Fruit fly (Drosophila melanogaster): Measurements from ENCODE around the gene Ets98B.

The Ets98B gene

DNA sequence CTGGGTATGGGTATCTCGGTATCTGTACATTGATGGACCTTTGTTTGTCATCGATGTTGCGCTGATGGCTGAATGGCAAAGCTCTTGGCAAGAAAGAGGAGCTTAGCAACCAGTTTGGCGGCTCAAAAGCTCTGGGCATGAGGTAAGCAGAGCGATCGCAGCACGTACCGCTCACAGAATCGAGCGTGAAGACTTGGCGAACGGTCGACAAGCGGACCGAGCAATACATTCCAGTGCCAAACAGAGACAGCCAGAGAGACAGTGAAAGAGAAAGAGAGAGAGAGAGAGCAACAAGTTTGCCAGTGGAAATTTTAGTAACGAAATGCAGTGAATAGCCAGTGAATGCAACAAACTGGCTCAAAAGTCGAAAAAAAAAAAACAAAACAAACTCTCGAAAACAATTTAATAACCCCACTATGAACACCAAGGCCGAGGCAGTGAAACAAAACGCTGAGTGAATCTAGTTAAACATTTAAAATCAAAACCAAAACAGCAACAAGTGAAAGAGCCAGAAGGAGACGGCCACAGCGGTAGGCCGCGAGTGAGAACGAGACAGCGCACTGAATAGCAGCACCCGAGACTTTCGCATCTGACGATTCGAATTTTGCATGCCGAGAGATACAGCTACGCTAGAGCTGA is at the start of gene Ets98B:
Gene Ets98B (plus strand): TSS at position 172 of the 639 bp plus-strand sequence.
- TF ChIP-seq insv (optimal IDR thresholded peaks at IDR 0.05) (no peak), ttk (optimal IDR thresholded peaks at IDR 0.05) (no peak), Myc (optimal IDR thresholded peaks at IDR 0.05) (no peak), psq (optimal IDR thresholded peaks at IDR 0.05) (no peak), Sin3A (optimal IDR thresholded peaks at IDR 0.05) (no peak), h (optimal IDR thresholded peaks at IDR 0.05) (no peak)

DNA sequence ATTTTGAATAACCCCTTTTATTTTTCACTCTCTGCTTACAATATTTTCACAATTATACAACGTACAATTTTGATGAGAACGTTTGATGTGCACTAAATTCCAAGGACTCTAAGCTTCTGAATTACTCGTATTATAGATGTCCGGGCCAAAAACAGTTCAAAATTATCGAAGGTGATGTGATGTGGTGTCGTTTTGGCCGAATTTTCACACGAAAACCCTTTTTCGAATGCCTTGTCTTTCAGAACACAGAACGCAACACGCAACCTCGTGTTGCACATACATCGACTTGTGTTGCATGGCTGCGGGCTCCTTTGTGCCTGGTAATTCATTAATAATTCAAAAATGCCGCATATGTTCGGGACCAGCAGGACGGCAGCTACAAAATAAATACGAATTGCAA is 48.3 kb upstream of the Ets98B start, which contains the start of gene CG31055:
Gene CG31055 (minus strand): TSS at position 101 of the 400 bp plus-strand sequence.
- TF ChIP-seq ttk (optimal IDR thresholded peaks at IDR 0.05): no peak
- TF ChIP-seq Myc (optimal IDR thresholded peaks at IDR 0.05): no peak
- no peak for TF ChIP-seq psq (optimal IDR thresholded peaks at IDR 0.05)
- no peak for TF ChIP-seq Sin3A (optimal IDR thresholded peaks at IDR 0.05)
- TF ChIP-seq insv (optimal IDR thresholded peaks at IDR 0.05): no peak

DNA sequence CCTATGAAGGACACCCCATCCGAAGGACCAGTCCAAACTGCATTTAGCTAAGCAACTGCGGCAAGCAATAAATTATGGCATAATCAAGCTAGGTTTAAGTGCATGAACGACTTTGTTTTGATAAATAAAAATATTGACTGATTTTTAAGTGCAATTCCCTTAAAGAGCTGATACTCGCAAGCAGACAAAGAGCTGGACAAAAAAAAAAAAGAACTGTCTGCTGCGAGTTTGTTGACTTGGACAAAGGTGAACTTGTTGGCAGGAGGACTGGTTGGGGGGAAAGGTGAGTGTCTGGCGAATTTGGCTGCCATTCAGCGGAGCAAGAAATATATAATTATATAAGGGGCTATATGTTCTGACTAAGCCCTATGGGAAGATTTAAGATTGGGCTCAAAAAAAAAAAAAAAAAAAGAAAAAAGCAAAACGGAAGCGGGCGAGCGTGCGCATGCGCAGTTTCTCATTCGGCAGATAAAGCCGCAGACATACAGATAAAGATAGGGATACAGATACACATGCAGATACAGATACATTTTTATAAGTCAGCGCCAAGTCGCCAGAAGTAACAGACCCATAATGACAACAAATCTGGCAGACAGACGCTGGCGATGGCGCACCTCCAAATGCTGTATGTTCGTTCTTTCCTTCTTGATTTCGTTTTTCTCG is 43.6 kb upstream of the Ets98B start:
- TF ChIP-seq h (optimal IDR thresholded peaks at IDR 0.05): no peak
- TF ChIP-seq insv (optimal IDR thresholded peaks at IDR 0.05): no peak
- TF ChIP-seq Sin3A (optimal IDR thresholded peaks at IDR 0.05): no peak
- TF ChIP-seq Myc (optimal IDR thresholded peaks at IDR 0.05): no peak
- no peak for TF ChIP-seq psq (optimal IDR thresholded peaks at IDR 0.05)
- no peak for TF ChIP-seq ttk (optimal IDR thresholded peaks at IDR 0.05)

DNA sequence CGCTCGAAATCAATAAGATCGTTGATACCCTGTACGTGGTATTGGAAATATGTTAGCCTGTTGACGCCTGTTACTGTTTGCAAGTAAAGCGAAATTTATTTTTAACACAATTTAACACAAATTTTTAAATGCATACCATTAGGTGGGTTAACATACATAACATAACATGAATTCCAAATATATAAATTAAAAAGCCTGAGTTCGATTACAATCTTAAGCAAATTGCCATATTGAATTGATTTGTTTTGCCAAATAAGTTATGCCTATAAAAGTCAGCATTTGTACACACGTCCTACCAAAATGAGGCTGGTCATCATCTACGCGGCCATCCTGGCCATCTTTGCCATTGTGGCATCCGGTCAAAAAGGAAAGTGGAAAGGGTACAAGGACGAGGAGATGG is 42.3 kb upstream of the Ets98B start, which contains the start of gene CG43319:
Gene CG43319 (plus strand): TSS at position 301 of the 400 bp plus-strand sequence.
- TF ChIP-seq psq (optimal IDR thresholded peaks at IDR 0.05) (no peak), ttk (optimal IDR thresholded peaks at IDR 0.05) (no peak), insv (optimal IDR thresholded peaks at IDR 0.05) (no peak), Myc (optimal IDR thresholded peaks at IDR 0.05) (no peak), Sin3A (optimal IDR thresholded peaks at IDR 0.05) (no peak), h (optimal IDR thresholded peaks at IDR 0.05) (no peak)

DNA sequence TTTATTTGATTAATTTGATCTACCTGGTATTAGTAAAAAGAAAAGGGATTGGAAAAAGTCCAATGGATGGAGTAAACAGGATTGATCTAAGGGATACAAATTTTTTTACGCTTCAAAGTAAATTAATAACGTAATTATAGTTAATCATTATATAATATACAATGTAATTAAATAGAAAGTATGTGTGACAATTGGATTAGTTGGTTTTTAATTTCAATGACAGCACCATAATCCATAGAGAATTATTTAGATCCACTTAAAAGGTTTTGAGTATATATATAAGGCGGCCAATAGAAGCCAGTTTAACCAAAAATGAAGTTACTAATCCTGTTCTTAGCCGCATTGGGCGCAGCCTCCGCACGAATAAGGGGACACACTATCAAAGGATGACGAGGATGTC is 41.8 kb upstream of the Ets98B start, which contains the start of gene Acp98AB:
Gene Acp98AB (plus strand): TSS at position 301 of the 400 bp plus-strand sequence.
- no peak for TF ChIP-seq Myc (optimal IDR thresholded peaks at IDR 0.05)
- no peak for TF ChIP-seq ttk (optimal IDR thresholded peaks at IDR 0.05)
- TF ChIP-seq h (optimal IDR thresholded peaks at IDR 0.05): no peak
- TF ChIP-seq psq (optimal IDR thresholded peaks at IDR 0.05): no peak
- TF ChIP-seq insv (optimal IDR thresholded peaks at IDR 0.05): no peak
- no peak for TF ChIP-seq Sin3A (optimal IDR thresholded peaks at IDR 0.05)

DNA sequence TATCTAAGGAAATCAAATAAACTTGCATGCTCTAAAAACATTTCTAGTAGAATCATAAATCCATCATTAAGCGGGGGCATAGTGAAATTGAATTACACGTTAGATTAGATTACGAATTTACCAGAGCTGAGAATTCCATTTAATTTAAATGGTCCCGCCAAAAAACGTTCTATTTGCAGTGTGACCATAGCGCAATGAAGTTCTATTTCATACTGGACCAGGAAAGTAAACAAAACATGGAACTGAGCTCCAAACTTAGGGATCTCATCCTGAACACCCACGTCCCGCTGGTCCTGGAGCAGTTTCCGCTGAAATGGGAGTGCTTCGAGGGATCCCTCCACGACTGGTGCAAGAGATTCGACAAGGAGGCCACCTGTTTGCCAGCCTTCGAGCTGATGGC is 41.3 kb upstream of the Ets98B start, which contains the start of gene HSPBAP1:
Gene HSPBAP1 (plus strand): TSS at position 217 of the 400 bp plus-strand sequence.
- no peak for TF ChIP-seq psq (optimal IDR thresholded peaks at IDR 0.05)
- TF ChIP-seq h (optimal IDR thresholded peaks at IDR 0.05): no peak
- TF ChIP-seq insv (optimal IDR thresholded peaks at IDR 0.05): no peak
- TF ChIP-seq ttk (optimal IDR thresholded peaks at IDR 0.05): no peak
- no peak for TF ChIP-seq Sin3A (optimal IDR thresholded peaks at IDR 0.05)
- TF ChIP-seq Myc (optimal IDR thresholded peaks at IDR 0.05): no peak

DNA sequence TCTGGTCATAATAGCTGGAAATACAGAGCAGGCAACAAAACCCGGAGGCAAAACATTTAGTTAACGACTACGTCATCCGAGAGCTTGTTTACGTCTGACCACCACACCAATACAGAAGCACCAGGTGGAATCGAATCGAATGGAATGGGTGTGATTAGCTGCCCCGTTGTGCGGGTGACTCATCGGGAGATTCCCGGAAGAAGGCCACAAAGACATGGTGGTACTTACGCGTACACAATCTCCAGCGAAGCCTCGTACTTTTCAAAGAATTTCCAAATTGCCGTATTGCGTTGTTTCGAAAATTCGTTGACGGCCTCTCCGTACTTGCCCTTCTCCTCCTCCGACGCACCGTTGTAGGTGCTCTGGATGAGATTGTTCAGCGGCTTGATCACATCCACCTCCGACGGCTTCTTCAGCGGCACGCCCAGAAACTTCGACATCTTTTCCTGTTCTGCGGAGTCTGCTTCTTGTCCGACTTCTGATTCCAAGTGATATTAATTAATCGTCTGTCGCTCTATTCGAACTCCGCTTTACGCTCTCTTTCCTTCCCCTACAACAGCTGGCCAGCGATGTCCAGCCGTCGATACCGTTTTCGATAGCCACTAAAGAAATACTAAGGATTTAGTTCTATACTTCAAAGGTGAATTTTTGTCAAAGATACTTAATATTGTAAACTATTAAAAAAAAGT is 36.7 kb upstream of the Ets98B start, which contains the start of gene ALiX:
Gene ALiX (minus strand): TSS at position 571 of the 689 bp plus-strand sequence.
- TF ChIP-seq h (optimal IDR thresholded peaks at IDR 0.05) (no peak), ttk (optimal IDR thresholded peaks at IDR 0.05) (no peak), Myc (optimal IDR thresholded peaks at IDR 0.05) (no peak), psq (optimal IDR thresholded peaks at IDR 0.05) (no peak), Sin3A (optimal IDR thresholded peaks at IDR 0.05) (no peak), insv (optimal IDR thresholded peaks at IDR 0.05) (no peak)

DNA sequence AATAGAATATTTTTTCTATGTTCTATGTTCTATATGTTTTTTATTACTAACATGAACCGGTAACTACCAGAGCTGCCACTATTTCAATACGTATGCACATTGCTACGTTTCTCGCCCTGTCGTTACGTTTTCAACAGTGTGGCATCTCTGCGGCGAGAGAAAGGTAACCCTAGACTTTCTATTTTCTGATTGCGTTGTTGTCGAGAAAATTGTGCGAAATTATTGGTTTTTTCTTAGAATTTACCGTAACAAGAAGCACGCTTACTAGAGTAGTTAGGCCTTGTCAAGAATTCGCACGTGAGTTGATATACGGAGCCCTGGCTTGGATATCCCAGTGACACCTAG is 36.1 kb upstream of the Ets98B start, which contains the start of gene btz:
Gene btz (plus strand): TSS at position 133 of the 345 bp plus-strand sequence.
- TF ChIP-seq insv (optimal IDR thresholded peaks at IDR 0.05): no peak
- TF ChIP-seq ttk (optimal IDR thresholded peaks at IDR 0.05): no peak
- no peak for TF ChIP-seq psq (optimal IDR thresholded peaks at IDR 0.05)
- TF ChIP-seq Sin3A (optimal IDR thresholded peaks at IDR 0.05): no peak
- TF ChIP-seq Myc (optimal IDR thresholded peaks at IDR 0.05): no peak
- TF ChIP-seq h (optimal IDR thresholded peaks at IDR 0.05): no peak

DNA sequence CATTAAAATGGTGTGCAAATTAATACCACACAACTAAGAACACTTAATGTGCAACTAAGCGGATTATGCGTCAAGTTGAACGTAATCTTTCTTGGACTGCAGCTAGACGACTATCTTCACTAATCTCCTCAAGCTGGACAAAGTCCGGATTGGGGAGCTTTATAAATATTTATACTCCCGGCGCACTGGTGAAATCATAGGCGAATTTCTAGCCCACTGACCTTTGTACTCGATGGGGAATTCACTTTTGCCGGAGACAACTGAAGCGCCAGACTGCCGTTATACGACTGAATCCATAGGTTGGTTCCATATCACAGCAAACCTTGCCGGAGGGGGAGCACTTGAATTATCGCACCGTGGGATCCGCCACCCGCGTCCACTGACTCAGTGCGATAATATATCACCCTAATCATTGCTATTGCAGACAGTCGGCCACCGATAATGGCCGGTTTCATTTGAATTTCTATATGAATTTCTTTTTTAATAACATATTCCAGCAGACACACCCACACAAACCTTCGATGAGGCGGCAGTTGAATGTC is 30.2 kb upstream of the Ets98B start:
- TF ChIP-seq h (optimal IDR thresholded peaks at IDR 0.05) (no peak), Myc (optimal IDR thresholded peaks at IDR 0.05) (no peak), insv (optimal IDR thresholded peaks at IDR 0.05) (no peak), Sin3A (optimal IDR thresholded peaks at IDR 0.05) (no peak), ttk (optimal IDR thresholded peaks at IDR 0.05) (no peak)

DNA sequence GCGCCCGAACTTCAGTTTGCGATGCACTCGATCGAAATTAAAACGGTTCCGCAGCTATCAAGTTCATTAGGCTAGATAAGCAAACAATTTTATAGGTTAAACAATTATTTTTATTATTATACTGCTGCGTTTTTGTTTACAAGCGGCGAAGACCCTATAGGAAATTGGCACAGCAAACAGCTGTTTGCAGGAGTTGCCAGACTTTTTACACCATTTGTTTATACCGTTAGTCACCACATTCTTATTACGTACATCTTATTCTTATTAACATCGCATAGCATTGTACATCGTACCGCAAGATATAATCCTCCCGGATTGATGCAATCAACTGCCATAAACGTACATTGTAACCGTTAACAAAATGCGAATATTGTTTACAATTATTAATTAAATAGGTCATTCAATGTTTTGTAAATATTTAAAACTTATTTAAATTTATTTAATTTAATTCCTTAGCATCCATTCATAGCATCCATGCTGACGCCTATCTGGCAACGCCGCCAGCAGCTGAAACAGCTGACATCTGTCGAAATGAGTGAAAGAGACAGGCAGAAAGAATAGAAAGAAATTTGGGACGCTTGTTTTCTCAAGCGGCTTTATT is 29.7 kb upstream of the Ets98B start, which contains the start of the genes CROT and CG12877:
Gene CROT (minus strand): TSS at position 171 of the 601 bp plus-strand sequence.
Gene CG12877 (plus strand): TSS at position 520 of the 601 bp plus-strand sequence.
- TF ChIP-seq h (optimal IDR thresholded peaks at IDR 0.05) (no peak), insv (optimal IDR thresholded peaks at IDR 0.05) (no peak), psq (optimal IDR thresholded peaks at IDR 0.05) (no peak), Myc (optimal IDR thresholded peaks at IDR 0.05) (no peak), Sin3A (optimal IDR thresholded peaks at IDR 0.05) (no peak), ttk (optimal IDR thresholded peaks at IDR 0.05) (no peak)

DNA sequence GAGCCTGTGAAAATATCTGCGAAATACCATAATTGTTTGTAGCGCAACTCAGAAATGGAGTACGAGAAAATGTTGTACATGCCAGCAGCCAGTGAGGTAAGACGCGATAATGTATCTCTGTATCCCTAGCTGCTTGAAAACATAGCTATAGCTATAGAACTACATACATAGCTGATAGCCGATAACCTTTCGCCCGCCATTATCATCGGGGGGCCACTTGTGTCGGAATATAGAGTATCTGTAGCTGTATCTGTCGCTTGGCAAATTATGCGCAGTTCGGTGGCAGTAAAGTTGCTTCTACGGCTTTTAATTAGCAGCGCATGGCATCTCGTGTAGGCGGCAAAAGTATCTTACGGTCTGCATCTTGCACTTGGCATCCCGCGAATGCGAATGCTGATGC is 700 bp downstream of the Ets98B start:
- TF ChIP-seq psq (optimal IDR thresholded peaks at IDR 0.05): no peak
- TF ChIP-seq ttk (optimal IDR thresholded peaks at IDR 0.05): no peak
- no peak for TF ChIP-seq Sin3A (optimal IDR thresholded peaks at IDR 0.05)
- no peak for TF ChIP-seq h (optimal IDR thresholded peaks at IDR 0.05)
- no peak for TF ChIP-seq Myc (optimal IDR thresholded peaks at IDR 0.05)
- TF ChIP-seq insv (optimal IDR thresholded peaks at IDR 0.05): no peak

Measured in Kc167 (cell line).